Fruit fly (Drosophila melanogaster): Measurements from ENCODE around the gene CG14551.

CG14551 gene

DNA sequence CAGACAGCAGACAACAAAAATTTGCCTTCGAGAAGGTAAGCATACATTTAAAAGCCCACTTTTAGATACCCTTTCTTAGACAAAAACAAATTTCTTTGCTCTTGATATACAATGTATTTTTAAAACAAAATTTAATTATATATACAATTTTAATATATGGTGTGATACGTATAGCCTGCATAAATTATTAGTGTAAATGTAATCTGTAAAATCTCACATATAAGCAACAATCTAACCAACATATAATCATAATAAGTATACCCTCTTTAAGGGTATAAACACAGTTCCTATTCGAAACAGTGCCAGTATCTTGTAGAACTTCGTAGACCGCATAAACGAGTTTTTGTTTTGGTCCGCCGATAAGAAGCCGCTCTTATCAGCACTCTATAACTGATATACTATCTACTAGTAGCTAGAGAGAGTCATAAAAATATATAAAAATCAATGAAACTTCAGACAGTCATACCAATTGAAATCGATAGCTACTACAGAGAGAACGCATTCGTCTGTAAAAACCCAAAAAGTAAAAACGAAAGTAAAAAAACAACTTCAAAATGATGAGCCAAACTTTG, 48.5 kb downstream of the CG14551 start, which contains the start of gene Kaz-m1 (continued):
- TF ChIP-seq ranshi (GFP tag; IDR thresholded peaks at IDR 0.05): 0 out of 2 replicates have a peak, but pooled peaks have one; percentile 8
- peak; percentile 1 for TF ChIP-seq CG6765 (GFP tag; optimal IDR thresholded peaks at IDR 0.05)
- no peak for TF ChIP-seq Kr (GFP tag; optimal IDR thresholded peaks at IDR 0.05)
- TF ChIP-seq Doc3 (GFP tag; IDR thresholded peaks at IDR 0.05; ENCODE audit: partially characterized antibody): no peak
- no peak for TF ChIP-seq bab2 (GFP tag; optimal IDR thresholded peaks at IDR 0.05)
- peak; percentile 32 for TF ChIP-seq Nf-YC (tag; optimal IDR thresholded peaks at IDR 0.05)
- no peak for TF ChIP-seq CG12299 (tag; optimal IDR thresholded peaks at IDR 0.05)
- TF ChIP-seq CG13775 (GFP tag; optimal IDR thresholded peaks at IDR 0.05): peak; percentile 7
- TF ChIP-seq CG11456 (GFP tag; IDR thresholded peaks at IDR 0.05): no peak
- TF ChIP-seq CG7271 (tag; optimal IDR thresholded peaks at IDR 0.05): no peak
- no peak for TF ChIP-seq CG18011 (GFP tag; optimal IDR thresholded peaks at IDR 0.05)
- no peak; the same call in 2 of the 3 replicates for TF ChIP-seq tgo (GFP tag; IDR thresholded peaks at IDR 0.05)
- TF ChIP-seq sc (optimal IDR thresholded peaks at IDR 0.05): no peak
- TF ChIP-seq sc (GFP tag; optimal IDR thresholded peaks at IDR 0.05): peak; percentile 6
- TF ChIP-seq CG10267 (tag; optimal IDR thresholded peaks at IDR 0.05): peak; percentile 66
- peak; percentile 75 for TF ChIP-seq nmo (GFP tag; optimal IDR thresholded peaks at IDR 0.05)
- TF ChIP-seq salm (tag; optimal IDR thresholded peaks at IDR 0.05): peak; percentile 9
- TF ChIP-seq danr (GFP tag; IDR thresholded peaks at IDR 0.05): no peak
- no peak for TF ChIP-seq CG6272 (GFP tag; IDR thresholded peaks at IDR 0.05)
- TF ChIP-seq Sox102F (GFP tag; optimal IDR thresholded peaks at IDR 0.05): peak; percentile 63
- TF ChIP-seq ase (GFP tag; IDR thresholded peaks at IDR 0.05): no peak
- TF ChIP-seq her (GFP tag; optimal IDR thresholded peaks at IDR 0.05): no peak
- no peak for TF ChIP-seq CG34376 (GFP tag; optimal IDR thresholded peaks at IDR 0.05)
- TF ChIP-seq pb (GFP tag; optimal IDR thresholded peaks at IDR 0.05): no peak
- peak; percentile 59 for TF ChIP-seq tap (tag; optimal IDR thresholded peaks at IDR 0.05)
- TF ChIP-seq CG4424 (GFP tag; optimal IDR thresholded peaks at IDR 0.05): peak; percentile 42
- no peak for TF ChIP-seq ken (GFP tag; IDR thresholded peaks at IDR 0.05)
- TF ChIP-seq crol (GFP tag; IDR thresholded peaks at IDR 0.05): no peak
- TF ChIP-seq CG10147 (GFP tag; optimal IDR thresholded peaks at IDR 0.05): no peak
- no peak for TF ChIP-seq en (GFP tag; optimal IDR thresholded peaks at IDR 0.05)
- TF ChIP-seq sens-2 (GFP tag; IDR thresholded peaks at IDR 0.05): no peak
- no peak for TF ChIP-seq br (optimal IDR thresholded peaks at IDR 0.05)
- no peak for TF ChIP-seq bigmax (GFP tag; optimal IDR thresholded peaks at IDR 0.05)
- peak; percentile 59 for TF ChIP-seq CG17359 (tag; optimal IDR thresholded peaks at IDR 0.05)
- 0 out of 2 replicates have a peak, but pooled peaks have one; percentile 11 for TF ChIP-seq H2.0 (GFP tag; IDR thresholded peaks at IDR 0.05)
- no peak for TF ChIP-seq wor (GFP tag; IDR thresholded peaks at IDR 0.05)
- no peak for TF ChIP-seq hkb (optimal IDR thresholded peaks at IDR 0.05)
- TF ChIP-seq hkb (GFP tag; IDR thresholded peaks at IDR 0.05): peak; percentile 60
- no peak for TF ChIP-seq CG10959 (GFP tag; IDR thresholded peaks at IDR 0.05)
- TF ChIP-seq sna (GFP tag; IDR thresholded peaks at IDR 0.05; ENCODE audit: partially characterized antibody): no peak
- TF ChIP-seq zfh1 (GFP tag; IDR thresholded peaks at IDR 0.05): no peak
- TF ChIP-seq mld (GFP tag; IDR thresholded peaks at IDR 0.05; ENCODE audit: partially characterized antibody): no peak
- no peak for TF ChIP-seq dimm (GFP tag; IDR thresholded peaks at IDR 0.05)
- peak; percentile 29 for TF ChIP-seq Fer1 (GFP tag; optimal IDR thresholded peaks at IDR 0.05)
- TF ChIP-seq D19B (GFP tag; optimal IDR thresholded peaks at IDR 0.05): no peak
- TF ChIP-seq Chrac-16 (GFP tag; optimal IDR thresholded peaks at IDR 0.05): no peak
- no peak for TF ChIP-seq sqz (GFP tag; optimal IDR thresholded peaks at IDR 0.05)
- no peak for TF ChIP-seq CG13624 (GFP tag; optimal IDR thresholded peaks at IDR 0.05)
- no peak for TF ChIP-seq CG30431 (GFP tag; optimal IDR thresholded peaks at IDR 0.05)
- TF ChIP-seq Dip3 (GFP tag; optimal IDR thresholded peaks at IDR 0.05): no peak
- peak; percentile 99 for TF ChIP-seq D19A (tag; optimal IDR thresholded peaks at IDR 0.05)
- TF ChIP-seq CG6175 (GFP tag; IDR thresholded peaks at IDR 0.05): no peak

Measured in whole organism, embryonic.